Worm (Caenorhabditis elegans): ENCODE results near the gene ZK686.6.

Gene ZK686.6

ce11 chrIII:7772901-7773300 is at the start of gene ZK686.6, which contains the start of gene ZK686.1:
TSS of gene ZK686.6 (minus strand) at chrIII:7773001.
TSS of gene ZK686.1 (plus strand) at chrIII:7773134.
- TF ChIP-seq med-1 (GFP tag; optimal IDR thresholded peaks at IDR 0.05; ENCODE audit: insufficient read depth) = no peak

DNA sequence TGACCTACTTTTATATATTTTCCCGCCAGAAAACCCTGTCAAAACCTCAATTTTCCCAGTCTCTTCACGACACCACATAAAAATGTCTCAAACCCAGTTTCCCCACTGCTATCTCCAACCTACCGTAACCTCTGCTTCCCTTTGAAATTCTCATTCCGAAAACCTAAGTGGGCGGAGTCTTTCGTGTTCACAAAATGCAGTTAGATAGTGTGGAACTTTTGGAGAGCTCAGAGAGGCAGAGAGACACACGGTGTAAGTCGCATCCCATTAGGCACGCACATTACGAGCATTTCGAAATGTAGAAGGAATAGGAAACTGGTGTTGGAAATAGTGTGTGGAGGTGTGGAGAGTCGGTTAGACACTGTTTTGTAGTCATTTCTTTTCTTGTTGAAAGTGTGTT is 47.1 kb upstream of the ZK686.6 start:
- no peak for TF ChIP-seq med-1 (GFP tag; optimal IDR thresholded peaks at IDR 0.05; ENCODE audit: insufficient read depth)
- TF ChIP-seq cog-1 (tag; optimal IDR thresholded peaks at IDR 0.05) = no peak
- TF ChIP-seq flt-1 (GFP tag; IDR thresholded peaks at IDR 0.05) = no peak
- TF ChIP-seq tab-1 (GFP tag; IDR thresholded peaks at IDR 0.05) = no peak
- TF ChIP-seq T22C8.4 (GFP tag; IDR thresholded peaks at IDR 0.05) = no peak
- TF ChIP-seq ref-1 (GFP tag; conservative IDR thresholded peaks at IDR 0.05) = no peak
- TF ChIP-seq klf-2 (GFP tag; conservative IDR thresholded peaks at IDR 0.05) = no peak
- TF ChIP-seq ztf-29 (GFP tag; IDR thresholded peaks at IDR 0.05) = no peak
- no peak for TF ChIP-seq ztf-23 (GFP tag; IDR thresholded peaks at IDR 0.05)

DNA sequence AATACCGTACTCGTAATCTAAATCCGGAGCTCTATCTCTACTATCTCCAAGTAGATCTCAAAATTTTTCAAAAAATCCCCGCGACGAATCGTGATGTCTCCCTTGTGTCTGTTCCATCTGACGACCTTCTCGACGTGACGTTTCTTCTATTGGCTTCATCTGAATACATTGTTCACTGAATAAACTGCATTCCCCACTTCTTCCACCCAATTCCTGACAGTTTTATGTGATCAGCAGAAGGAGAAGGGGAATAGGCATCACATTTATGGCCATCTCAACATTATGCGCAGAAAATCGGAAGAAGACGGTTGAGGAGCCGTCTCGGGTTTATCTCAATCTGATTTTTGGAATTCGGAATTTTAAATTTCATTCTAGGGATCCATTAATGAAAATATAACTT is 46.2 kb upstream of the ZK686.6 start:
- TF ChIP-seq flt-1 (GFP tag; IDR thresholded peaks at IDR 0.05) = no peak

ce11 chrIII:7816463-7816862 is 43.7 kb upstream of the ZK686.6 start:
- TF ChIP-seq tab-1 (GFP tag; IDR thresholded peaks at IDR 0.05) (no peak), T22C8.4 (GFP tag; IDR thresholded peaks at IDR 0.05) (no peak), ztf-23 (GFP tag; IDR thresholded peaks at IDR 0.05) (no peak), klf-2 (GFP tag; conservative IDR thresholded peaks at IDR 0.05) (no peak), cog-1 (tag; optimal IDR thresholded peaks at IDR 0.05) (no peak), ztf-29 (GFP tag; IDR thresholded peaks at IDR 0.05) (no peak), flt-1 (GFP tag; IDR thresholded peaks at IDR 0.05) (no peak)

ce11 chrIII:7815571-7816348 is 43.0 kb upstream of the ZK686.6 start:
- TF ChIP-seq ref-1 (GFP tag; conservative IDR thresholded peaks at IDR 0.05) = no peak

- no peak for TF ChIP-seq med-1 (GFP tag; optimal IDR thresholded peaks at IDR 0.05; ENCODE audit: insufficient read depth)
- no peak for TF ChIP-seq ztf-29 (GFP tag; IDR thresholded peaks at IDR 0.05)
- TF ChIP-seq cog-1 (tag; optimal IDR thresholded peaks at IDR 0.05) = no peak
- TF ChIP-seq T22C8.4 (GFP tag; IDR thresholded peaks at IDR 0.05) = no peak
These were observed 42.2 kb upstream of the ZK686.6 start for ce11 chrIII:7815056-7815366.

DNA sequence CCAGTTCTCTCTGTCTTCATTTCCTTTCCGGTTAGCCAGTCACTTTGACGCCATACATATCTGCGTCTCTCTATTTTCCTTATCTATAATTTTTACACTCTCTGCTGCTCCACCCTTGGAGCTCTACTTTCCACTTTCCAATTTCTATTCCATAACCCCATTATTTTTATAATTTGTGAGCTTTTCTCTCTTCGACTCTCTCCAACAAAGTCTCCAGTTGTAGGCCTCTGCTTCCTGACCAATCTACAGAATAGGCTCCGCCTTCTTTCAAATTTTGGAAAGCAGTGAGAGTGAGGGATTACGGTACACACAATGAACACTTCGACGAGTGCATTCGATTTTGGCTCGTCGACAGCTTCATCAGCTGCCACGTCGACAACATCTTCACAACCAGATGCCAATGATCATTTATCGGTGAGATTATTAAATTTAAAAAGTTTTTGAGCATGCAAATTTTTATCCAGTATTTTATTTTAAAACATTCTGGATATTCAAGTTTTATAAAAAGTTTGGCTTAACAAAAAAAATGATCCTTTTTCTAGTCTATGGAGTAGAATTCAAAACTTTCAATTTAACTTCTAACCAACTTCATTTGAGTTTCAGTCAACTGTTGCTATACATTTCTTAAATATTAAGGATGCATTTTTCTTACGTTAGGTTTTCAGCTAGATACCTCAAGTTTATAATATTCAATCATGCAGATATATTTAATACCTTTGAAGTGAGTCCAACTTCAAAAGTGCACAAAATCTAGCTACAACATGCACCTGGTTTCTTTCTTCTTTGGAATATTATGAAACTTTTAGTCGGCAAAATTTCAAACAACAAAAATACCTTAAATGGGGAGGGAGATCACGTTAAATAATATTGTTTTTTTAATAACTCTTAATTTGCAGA is 41.6 kb upstream of the ZK686.6 start, which contains the start of gene egl-5:
Gene egl-5 (plus strand): TSS at position 216 of the 897 bp plus-strand sequence.
- TF ChIP-seq flt-1 (GFP tag; IDR thresholded peaks at IDR 0.05) = no peak
- TF ChIP-seq klf-2 (GFP tag; conservative IDR thresholded peaks at IDR 0.05) = no peak
- TF ChIP-seq T22C8.4 (GFP tag; IDR thresholded peaks at IDR 0.05) = no peak
- no peak for TF ChIP-seq med-1 (GFP tag; optimal IDR thresholded peaks at IDR 0.05; ENCODE audit: insufficient read depth)
- TF ChIP-seq ref-1 (GFP tag; conservative IDR thresholded peaks at IDR 0.05) = no peak
- no peak for TF ChIP-seq cog-1 (tag; optimal IDR thresholded peaks at IDR 0.05)
- TF ChIP-seq ztf-29 (GFP tag; IDR thresholded peaks at IDR 0.05) = no peak
- TF ChIP-seq ztf-23 (GFP tag; IDR thresholded peaks at IDR 0.05) = no peak
- TF ChIP-seq tab-1 (GFP tag; IDR thresholded peaks at IDR 0.05) = no peak

DNA sequence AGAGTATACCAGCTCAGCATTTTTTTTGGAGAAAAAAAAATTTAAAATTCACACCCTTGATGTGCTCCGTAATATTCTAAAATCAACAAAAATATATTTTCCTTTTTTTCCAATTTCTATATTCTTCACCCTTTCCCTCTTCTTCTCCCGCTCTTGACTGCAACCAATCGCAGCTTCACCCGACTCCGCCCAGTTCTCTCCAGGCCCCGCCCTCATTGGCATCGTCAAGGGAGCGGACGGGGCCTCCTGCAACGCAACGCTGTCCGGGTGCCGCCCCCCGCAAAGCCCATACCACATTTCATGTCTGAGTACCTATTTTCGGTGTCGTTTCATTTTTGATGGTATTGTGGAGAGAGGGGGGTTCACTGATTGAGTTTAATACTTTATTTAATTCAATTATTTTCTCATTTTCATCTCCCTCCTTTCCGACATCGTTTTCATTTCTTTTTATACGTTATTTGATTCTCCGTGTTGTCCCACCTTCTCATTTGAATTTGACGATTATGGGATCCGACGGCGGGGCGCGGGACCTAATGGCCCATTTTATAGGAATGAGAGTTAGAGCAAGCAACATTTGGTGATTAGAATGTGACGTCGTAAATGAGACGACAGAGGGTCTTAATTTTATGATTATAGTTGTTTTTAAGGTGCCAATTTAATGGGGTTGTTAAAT is 39.5 kb upstream of the ZK686.6 start:
- TF ChIP-seq cog-1 (tag; optimal IDR thresholded peaks at IDR 0.05) (no peak), ztf-23 (GFP tag; IDR thresholded peaks at IDR 0.05) (peak; percentile 40; the same call in 1 of the 2 replicates)

- TF ChIP-seq ztf-23 (GFP tag; IDR thresholded peaks at IDR 0.05) (no peak), flt-1 (GFP tag; IDR thresholded peaks at IDR 0.05) (no peak), tab-1 (GFP tag; IDR thresholded peaks at IDR 0.05) (no peak), klf-2 (GFP tag; conservative IDR thresholded peaks at IDR 0.05) (no peak), cog-1 (tag; optimal IDR thresholded peaks at IDR 0.05) (no peak), med-1 (GFP tag; optimal IDR thresholded peaks at IDR 0.05; ENCODE audit: insufficient read depth) (no peak), T22C8.4 (GFP tag; IDR thresholded peaks at IDR 0.05) (no peak)
These were observed 36.2 kb upstream of the ZK686.6 start for ce11 chrIII:7809033-7809432.

ce11 chrIII:7806947-7807346 is 34.1 kb upstream of the ZK686.6 start:
- TF ChIP-seq ztf-23 (GFP tag; IDR thresholded peaks at IDR 0.05) (no peak), ztf-29 (GFP tag; IDR thresholded peaks at IDR 0.05) (no peak), ref-1 (GFP tag; conservative IDR thresholded peaks at IDR 0.05) (no peak), med-1 (GFP tag; optimal IDR thresholded peaks at IDR 0.05; ENCODE audit: insufficient read depth) (no peak), klf-2 (GFP tag; conservative IDR thresholded peaks at IDR 0.05) (no peak), cog-1 (tag; optimal IDR thresholded peaks at IDR 0.05) (no peak), tab-1 (GFP tag; IDR thresholded peaks at IDR 0.05) (no peak), T22C8.4 (GFP tag; IDR thresholded peaks at IDR 0.05) (no peak), flt-1 (GFP tag; IDR thresholded peaks at IDR 0.05) (no peak)

Measured in whole organism, midembryonic.